Fruit fly (Drosophila melanogaster) whole organism, prepupa: ENCODE data around the gene CLIP-190.

Source experiments
- Blimp-1 ChIP-seq: fragments of 200-800 bp; sonication (Bioruptor generic); optimal IDR thresholded peaks from 3 replicates; lab custom pipeline; 2017; ENCODE audit warnings: missing biosample characterization, missing genetic modification characterization, mild to moderate bottlenecking, moderate library complexity, missing genetic modification reagents
- CG10631 ChIP-seq: fragments of 200-800 bp; sonication (Bioruptor generic); optimal IDR thresholded peaks from 2 replicates; lab custom pipeline; 2016; ENCODE audit warnings: missing biosample characterization, missing genetic modification characterization
- CG11902 ChIP-seq: fragments of 200-800 bp; sonication (Bioruptor generic); optimal IDR thresholded peaks from 3 replicates; lab custom pipeline; 2016; ENCODE audit warnings: missing biosample characterization, missing genetic modification characterization
- CG15336 ChIP-seq: fragments of 200-800 bp; sonication (Bioruptor generic); IDR thresholded peaks from 2 replicates; pipeline ENCODE4 v1.3.6; 2022; ENCODE audit warnings: missing biosample characterization, missing genetic modification characterization
- CG16779 ChIP-seq: fragments of 200-800 bp; sonication (Bioruptor generic); optimal IDR thresholded peaks from 3 replicates; lab custom pipeline; 2017; ENCODE audit warnings: missing biosample characterization, mild to moderate bottlenecking, missing genetic modification characterization
- CG3032 ChIP-seq: fragments of 200-800 bp; optimal IDR thresholded peaks from 2 replicates; lab custom pipeline; 2019; ENCODE audit warnings: missing biosample characterization, mild to moderate bottlenecking, missing genetic modification characterization, moderate library complexity
- CG31627 ChIP-seq: fragments of 200-800 bp; sonication (Bioruptor generic); optimal IDR thresholded peaks from 3 replicates; lab custom pipeline; 2016; ENCODE audit warnings: missing biosample characterization, missing genetic modification characterization
- CG32006 ChIP-seq: fragments of 200-800 bp; sonication (Bioruptor generic); optimal IDR thresholded peaks from 3 replicates; lab custom pipeline; 2017; ENCODE audit warnings: missing biosample characterization, mild to moderate bottlenecking, missing genetic modification characterization
- CG34406 ChIP-seq: fragments of 200-800 bp; sonication (Bioruptor generic); optimal IDR thresholded peaks from 3 replicates; lab custom pipeline; 2016; ENCODE audit warnings: missing biosample characterization, missing genetic modification characterization
- CG6276 ChIP-seq: fragments of 200-800 bp; sonication (Bioruptor generic); optimal IDR thresholded peaks from 2 replicates; lab custom pipeline; 2017; ENCODE audit warnings: missing biosample characterization, mild to moderate bottlenecking, missing genetic modification characterization
- CG6792 ChIP-seq: fragments of 200-800 bp; sonication (Bioruptor generic); optimal IDR thresholded peaks from 3 replicates; lab custom pipeline; 2016; ENCODE audit warnings: missing biosample characterization, missing genetic modification characterization
- CG6808 ChIP-seq: fragments of 200-800 bp; sonication (Bioruptor generic); optimal IDR thresholded peaks from 3 replicates; lab custom pipeline; 2017; ENCODE audit warnings: missing biosample characterization, missing genetic modification characterization, mild to moderate bottlenecking, moderate library complexity, missing genetic modification reagents
- CG6854 ChIP-seq: fragments of 200-800 bp; sonication (Bioruptor generic); optimal IDR thresholded peaks from 2 replicates; lab custom pipeline; 2017; ENCODE audit warnings: missing biosample characterization, mild to moderate bottlenecking, missing genetic modification characterization
- CG8119 ChIP-seq: fragments of 200-800 bp; sonication (Bioruptor generic); IDR thresholded peaks from 3 replicates; pipeline ENCODE4 v1.3.6; 2022; ENCODE audit warnings: missing biosample characterization, missing genetic modification characterization
- CG8632 ChIP-seq: fragments of 200-800 bp; sonication (Bioruptor generic); optimal IDR thresholded peaks from 3 replicates; lab custom pipeline; 2016; ENCODE audit warnings: missing biosample characterization, missing genetic modification characterization
- Eip78C ChIP-seq: fragments of 200-800 bp; sonication (Bioruptor generic); peaks from one replicate; lab custom pipeline; 2016; ENCODE audit warnings: missing biosample characterization, missing genetic modification characterization
- Ets96B ChIP-seq: fragments of 200-800 bp; optimal IDR thresholded peaks from 2 replicates; lab custom pipeline; 2019; ENCODE audit warnings: missing biosample characterization, mild to moderate bottlenecking, missing genetic modification characterization, moderate library complexity
- Gug ChIP-seq: fragments of 200-800 bp; sonication (Bioruptor generic); IDR thresholded peaks from 2 replicates; pipeline ENCODE4 v1.3.6; 2022; ENCODE audit warnings: missing biosample characterization, missing genetic modification characterization
- Hr39 ChIP-seq: fragments of 200-800 bp; sonication (Bioruptor generic); optimal IDR thresholded peaks from 2 replicates; lab custom pipeline; 2016; ENCODE audit warnings: missing biosample characterization, missing genetic modification characterization
- Lpt ChIP-seq: fragments of 200-800 bp; sonication (Bioruptor generic); optimal IDR thresholded peaks from 3 replicates; lab custom pipeline; 2016; ENCODE audit warnings: missing biosample characterization, missing genetic modification characterization
- Met ChIP-seq: fragments of 200-800 bp; sonication (Bioruptor generic); optimal IDR thresholded peaks from 3 replicates; lab custom pipeline; 2016; ENCODE audit warnings: missing biosample characterization, missing genetic modification characterization
- Smox ChIP-seq: fragments of 200-800 bp; sonication (Bioruptor generic); optimal IDR thresholded peaks from 3 replicates; lab custom pipeline; 2016; ENCODE audit warnings: missing biosample characterization, missing genetic modification characterization
- achi ChIP-seq: fragments of 200-800 bp; sonication (Bioruptor generic); optimal IDR thresholded peaks from 3 replicates; lab custom pipeline; 2016; ENCODE audit warnings: missing biosample characterization, missing genetic modification characterization
- acj6 ChIP-seq: fragments of 200-800 bp; sonication (Bioruptor generic); optimal IDR thresholded peaks from 3 replicates; lab custom pipeline; 2016; ENCODE audit warnings: missing biosample characterization, missing genetic modification characterization
- dac ChIP-seq: fragments of 200-800 bp; sonication (Bioruptor generic); optimal IDR thresholded peaks from 2 replicates; lab custom pipeline; 2017; ENCODE audit warnings: missing biosample characterization, mild to moderate bottlenecking, missing genetic modification characterization
- dsx ChIP-seq: fragments of 200-800 bp; optimal IDR thresholded peaks from 3 replicates; lab custom pipeline; 2019; ENCODE audit warnings: missing biosample characterization, mild to moderate bottlenecking, missing genetic modification characterization, moderate library complexity; ENCODE audit not compliant: poor library complexity, severe bottlenecking
- eg ChIP-seq: fragments of 200-800 bp; sonication (Bioruptor generic); IDR thresholded peaks from 3 replicates; pipeline ENCODE4 v1.3.6; 2022; ENCODE audit warnings: missing biosample characterization, missing genetic modification characterization
- fkh ChIP-seq: fragments of 200-800 bp; sonication (Bioruptor generic); optimal IDR thresholded peaks from 3 replicates; lab custom pipeline; 2017; ENCODE audit warnings: missing biosample characterization, mild to moderate bottlenecking, missing genetic modification characterization, moderate library complexity
- net ChIP-seq: fragments of 200-800 bp; sonication (Bioruptor generic); optimal IDR thresholded peaks from 3 replicates; lab custom pipeline; 2016; ENCODE audit warnings: missing biosample characterization, missing genetic modification characterization
- pdm3 ChIP-seq: fragments of 200-800 bp; sonication (Bioruptor generic); optimal IDR thresholded peaks from 3 replicates; lab custom pipeline; 2016; ENCODE audit warnings: missing biosample characterization, missing genetic modification characterization
- spab ChIP-seq: fragments of 200-800 bp; sonication (Bioruptor generic); optimal IDR thresholded peaks from 2 replicates; lab custom pipeline; 2017; ENCODE audit warnings: missing biosample characterization, mild to moderate bottlenecking, missing genetic modification characterization, missing genetic modification reagents
- topi ChIP-seq: fragments of 200-800 bp; sonication (Bioruptor generic); optimal IDR thresholded peaks from 3 replicates; lab custom pipeline; 2016; ENCODE audit warnings: missing biosample characterization, missing genetic modification characterization
- vri ChIP-seq: fragments of 200-800 bp; sonication (Bioruptor generic); optimal IDR thresholded peaks from 3 replicates; lab custom pipeline; 2016; ENCODE audit warnings: missing biosample characterization, mild to moderate bottlenecking, missing genetic modification characterization

CLIP-190 gene

dm6 chr2L:17431359-17431675, 46.8 kb downstream of the CLIP-190 start (continued):
- TF ChIP-seq CG8119 (GFP tag; lab: Robert Waterston, UW): peak; percentile 84
- no peak for TF ChIP-seq CG6854 (GFP tag; lab: Kevin White, UChicago)
- peak; percentile 79 for TF ChIP-seq pdm3 (GFP tag; lab: Kevin White, UChicago)
- TF ChIP-seq CG3032 (tag; lab: Kevin White, UChicago): peak; percentile 32
- peak; percentile 76 for TF ChIP-seq CG10631 (GFP tag; lab: Kevin White, UChicago)
- TF ChIP-seq CG31627 (GFP tag; lab: Kevin White, UChicago): peak; percentile 66
- TF ChIP-seq CG6792 (GFP tag; lab: Kevin White, UChicago): peak; percentile 73

DNA sequence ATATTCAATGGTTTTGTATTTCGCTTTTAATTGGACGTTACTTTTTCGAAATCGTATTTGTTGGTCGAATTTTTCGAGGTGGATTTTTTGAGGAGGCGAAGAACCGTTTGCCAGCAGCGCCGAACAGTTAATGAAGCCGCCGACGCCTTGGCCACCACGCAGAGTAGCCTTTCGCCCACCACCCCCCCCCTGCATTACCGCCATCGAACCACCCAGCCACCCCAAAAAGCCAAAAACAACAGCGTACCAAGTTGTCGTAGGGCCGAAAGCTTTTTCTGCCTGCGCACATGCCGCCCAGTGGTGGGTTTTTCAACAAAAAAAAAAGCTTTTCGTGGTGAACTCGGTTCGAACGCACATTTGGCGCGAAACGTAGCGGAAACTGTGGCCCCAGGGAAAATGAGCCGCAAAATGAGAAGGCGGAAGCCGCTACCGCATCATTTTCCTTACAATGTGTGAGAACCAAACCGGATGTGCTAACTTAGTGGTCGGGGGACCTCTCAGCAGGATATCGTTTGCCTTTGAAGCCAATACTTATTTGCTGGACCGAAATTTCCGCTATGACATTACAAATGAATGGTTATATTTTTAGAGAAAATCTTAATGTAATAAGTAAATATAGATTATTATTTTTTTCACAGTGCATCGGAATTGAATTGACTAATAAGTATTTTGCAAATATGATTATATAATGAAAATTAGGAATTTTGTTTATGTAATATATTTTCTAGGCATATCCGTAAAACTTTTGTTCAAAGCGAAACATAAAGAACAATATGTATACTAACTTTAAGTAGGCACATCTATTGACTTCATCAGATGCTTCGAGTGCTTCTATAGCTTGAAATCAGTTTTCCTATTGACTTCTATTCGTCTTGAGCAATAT, 48.8 kb downstream of the CLIP-190 start, which contains the start of the genes Dif and CG5043:
Gene Dif (minus strand): TSS at position 132 of the 883 bp plus-strand sequence.
Gene CG5043 (plus strand): TSS at position 833 of the 883 bp plus-strand sequence.
- 0 out of 3 replicates have a peak, but pooled peaks have one; percentile 13 for TF ChIP-seq CG8119 (GFP tag; lab: Robert Waterston, UW)
- no peak for TF ChIP-seq dsx (GFP tag; lab: Kevin White, UChicago)

dm6 chr2L:17436500-17436899, 52.0 kb downstream of the CLIP-190 start, which contains the start of gene CG33928:
Gene CG33928, minus strand, starts transcription at chr2L:17436600.
- TF ChIP-seq eg (no peak), CG32006 (GFP tag; lab: Kevin White, UChicago) (no peak), spab (GFP tag; lab: Kevin White, UChicago) (no peak), Smox (GFP tag; lab: Kevin White, UChicago) (no peak), CG16779 (tag; lab: Kevin White, UChicago) (no peak), Blimp-1 (GFP tag; lab: Kevin White, UChicago) (no peak), CG11902 (GFP tag; lab: Kevin White, UChicago) (no peak), CG31627 (GFP tag; lab: Kevin White, UChicago) (no peak), CG6808 (GFP tag; lab: Kevin White, UChicago) (no peak), fkh (GFP tag; lab: Kevin White, UChicago) (no peak), CG8632 (GFP tag; lab: Kevin White, UChicago) (no peak), achi (no peak), CG34406 (no peak), Gug (GFP tag; lab: Robert Waterston, UW) (no peak), CG6854 (GFP tag; lab: Kevin White, UChicago) (no peak), net (GFP tag; lab: Kevin White, UChicago) (no peak)

DNA sequence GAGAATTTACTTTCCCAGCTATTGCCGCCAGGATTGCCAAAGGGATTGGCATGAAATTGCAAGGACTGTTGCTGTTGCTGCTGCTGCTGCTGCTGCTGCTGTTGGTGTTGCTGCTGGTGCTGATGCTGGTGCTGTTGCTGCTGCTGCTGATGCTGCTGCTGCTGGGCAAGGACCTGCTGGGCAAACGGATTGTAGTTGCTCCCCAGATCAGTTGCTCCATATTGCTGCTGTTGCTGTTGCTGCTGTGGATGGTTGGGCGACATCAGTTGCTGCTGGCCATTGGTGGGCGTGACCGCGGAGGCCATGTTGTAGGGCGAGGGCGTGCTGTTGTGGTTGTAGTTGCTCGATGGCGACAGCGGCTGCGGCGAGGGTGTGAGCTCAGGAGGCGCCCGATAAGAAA, 53.1 kb downstream of the CLIP-190 start:
- TF ChIP-seq dac (GFP tag; lab: Kevin White, UChicago) (no peak), eg (no peak), fkh (GFP tag; lab: Kevin White, UChicago) (no peak), CG8632 (GFP tag; lab: Kevin White, UChicago) (no peak), Hr39 (no peak), pdm3 (GFP tag; lab: Kevin White, UChicago) (no peak), CG6276 (GFP tag; lab: Kevin White, UChicago) (no peak), Eip78C (GFP tag; lab: Kevin White, UChicago) (no peak), CG16779 (tag; lab: Kevin White, UChicago) (no peak)

DNA sequence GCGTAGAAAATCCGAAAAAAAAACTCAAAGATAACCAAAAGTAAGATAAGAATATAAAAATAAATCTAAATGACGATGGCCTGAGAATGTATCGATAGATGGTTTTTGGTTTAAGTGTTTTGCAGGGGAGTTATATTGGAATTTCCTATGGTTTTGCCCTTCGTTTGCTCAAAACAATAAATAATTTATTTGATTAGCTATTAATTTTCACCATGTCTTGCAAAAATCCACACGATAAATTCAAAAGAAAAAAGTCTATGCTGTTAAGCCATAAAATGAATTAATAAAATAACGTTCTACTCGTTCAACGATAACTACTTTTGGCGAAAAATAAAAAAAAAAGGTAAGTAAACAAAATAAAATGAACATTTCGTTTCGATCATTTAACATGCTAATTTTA, 62.6 kb downstream of the CLIP-190 start:
- no peak for TF ChIP-seq Lpt

- TF ChIP-seq CG11902 (GFP tag; lab: Kevin White, UChicago) (no peak), CG15336 (0 out of 2 replicates have a peak, but pooled peaks have one; percentile 9), topi (GFP tag; lab: Kevin White, UChicago) (no peak), vri (GFP tag; lab: Kevin White, UChicago) (peak; percentile 30), dsx (GFP tag; lab: Kevin White, UChicago) (no peak), Smox (GFP tag; lab: Kevin White, UChicago) (no peak), Blimp-1 (GFP tag; lab: Kevin White, UChicago) (no peak), Ets96B (tag; lab: Kevin White, UChicago) (no peak), acj6 (GFP tag; lab: Kevin White, UChicago) (no peak), Met (no peak), pdm3 (GFP tag; lab: Kevin White, UChicago) (no peak), fkh (GFP tag; lab: Kevin White, UChicago) (peak; percentile 74), CG8632 (GFP tag; lab: Kevin White, UChicago) (no peak), dac (GFP tag; lab: Kevin White, UChicago) (no peak)
- TF ChIP-seq, all 60 proteins: peak for 3
These were observed 63.9 kb downstream of the CLIP-190 start for dm6 chr2L:17448435-17448834.
